Worm (Caenorhabditis elegans): ENCODE measurements around the gene rpn-9.

The rpn-9 gene

ce11 chrII:11281177-11281576, 42.5 kb upstream of the rpn-9 start:
- TF ChIP-seq tra-4 (tag; optimal IDR thresholded peaks at IDR 0.05) = no peak
- TF ChIP-seq tbx-11 (GFP tag; IDR thresholded peaks at IDR 0.05) = no peak
- no peak for TF ChIP-seq hnd-1 (tag; optimal IDR thresholded peaks at IDR 0.05)
- TF ChIP-seq ceh-13 (GFP tag; optimal IDR thresholded peaks at IDR 0.05) = no peak
- no peak for TF ChIP-seq aly-1 (tag; optimal IDR thresholded peaks at IDR 0.05)
- no peak for TF ChIP-seq B0310.2 (tag; optimal IDR thresholded peaks at IDR 0.05)
- no peak for TF ChIP-seq hmg-4 (GFP tag; optimal IDR thresholded peaks at IDR 0.05)
- TF ChIP-seq F13C5.2 (tag; optimal IDR thresholded peaks at IDR 0.05) = no peak

DNA sequence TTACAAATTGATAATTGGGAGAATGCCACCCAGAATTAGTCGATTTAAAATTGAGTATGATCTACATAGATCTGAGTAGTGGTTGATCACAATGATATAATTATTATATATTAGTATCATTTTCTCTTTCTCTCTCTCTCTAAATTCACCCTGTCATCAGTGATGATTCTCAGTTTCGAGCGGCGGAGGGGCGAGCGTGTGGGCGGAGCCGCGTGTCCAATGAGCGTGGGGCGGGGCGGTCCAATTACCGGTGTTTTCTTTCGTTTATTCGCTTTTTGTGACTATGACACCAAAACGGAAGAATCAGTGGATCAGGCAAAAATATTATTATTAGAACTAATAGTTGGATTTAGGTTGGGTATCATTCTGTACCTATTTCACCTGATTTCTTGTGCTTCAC, 41.3 kb upstream of the rpn-9 start:
- TF ChIP-seq flt-1 (GFP tag; IDR thresholded peaks at IDR 0.05) (no peak), tbx-11 (GFP tag; IDR thresholded peaks at IDR 0.05) (no peak), ama-1 (optimal IDR thresholded peaks at IDR 0.05) (no peak), hmbx-1 (tag; optimal IDR thresholded peaks at IDR 0.05) (no peak), ceh-13 (GFP tag; optimal IDR thresholded peaks at IDR 0.05) (no peak), ets-7 (tag; optimal IDR thresholded peaks at IDR 0.05) (no peak), tbx-37 (GFP tag; conservative IDR thresholded peaks at IDR 0.05) (no peak), pes-1 (GFP tag; IDR thresholded peaks at IDR 0.05) (no peak), ceh-36 (tag; optimal IDR thresholded peaks at IDR 0.05) (no peak)

ce11 chrII:11276879-11277278, 38.2 kb upstream of the rpn-9 start:
- TF ChIP-seq ceh-36 (tag; optimal IDR thresholded peaks at IDR 0.05) (no peak), hmbx-1 (tag; optimal IDR thresholded peaks at IDR 0.05) (no peak), ceh-13 (GFP tag; optimal IDR thresholded peaks at IDR 0.05) (no peak), hmg-4 (GFP tag; optimal IDR thresholded peaks at IDR 0.05) (no peak), sea-1 (GFP tag; conservative IDR thresholded peaks at IDR 0.05) (no peak)

- TF ChIP-seq flt-1 (GFP tag; IDR thresholded peaks at IDR 0.05) (no peak), ceh-36 (tag; optimal IDR thresholded peaks at IDR 0.05) (no peak), tbx-11 (GFP tag; IDR thresholded peaks at IDR 0.05) (no peak), ama-1 (optimal IDR thresholded peaks at IDR 0.05) (no peak), sea-1 (GFP tag; conservative IDR thresholded peaks at IDR 0.05) (no peak), ets-7 (tag; optimal IDR thresholded peaks at IDR 0.05) (no peak), pes-1 (GFP tag; IDR thresholded peaks at IDR 0.05) (no peak), hmg-4 (GFP tag; optimal IDR thresholded peaks at IDR 0.05) (no peak), hnd-1 (tag; optimal IDR thresholded peaks at IDR 0.05) (no peak)
Measured at ce11 chrII:11275484-11275883, 36.8 kb upstream of the rpn-9 start.

DNA sequence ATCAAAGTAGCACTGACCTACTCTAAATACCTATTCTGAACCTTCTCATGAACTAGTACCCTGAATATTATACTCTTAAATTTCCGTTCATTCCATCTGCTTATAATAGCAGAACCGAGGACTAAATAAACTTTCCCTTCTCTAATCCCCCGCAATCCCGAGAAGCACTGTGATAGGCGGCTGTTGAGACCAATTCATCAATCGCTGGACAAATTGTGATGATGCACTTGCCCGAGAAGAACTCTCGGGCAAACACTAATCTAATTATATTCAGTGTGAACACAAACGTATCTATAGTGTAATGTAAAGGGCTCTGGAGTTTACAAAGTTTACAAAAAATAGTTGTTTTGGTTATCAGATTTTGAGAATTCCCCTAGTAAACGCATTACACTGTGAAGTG, 36.2 kb upstream of the rpn-9 start:
- TF ChIP-seq B0310.2 (tag; optimal IDR thresholded peaks at IDR 0.05) (no peak), ets-7 (tag; optimal IDR thresholded peaks at IDR 0.05) (no peak), F13C5.2 (tag; optimal IDR thresholded peaks at IDR 0.05) (no peak), ama-1 (optimal IDR thresholded peaks at IDR 0.05) (no peak), hmbx-1 (tag; optimal IDR thresholded peaks at IDR 0.05) (no peak), tbx-37 (GFP tag; conservative IDR thresholded peaks at IDR 0.05) (no peak), hmg-4 (GFP tag; optimal IDR thresholded peaks at IDR 0.05) (no peak), ceh-36 (tag; optimal IDR thresholded peaks at IDR 0.05) (no peak), tra-4 (tag; optimal IDR thresholded peaks at IDR 0.05) (no peak), sea-1 (GFP tag; conservative IDR thresholded peaks at IDR 0.05) (no peak), pes-1 (GFP tag; IDR thresholded peaks at IDR 0.05) (no peak), scrt-1 (GFP tag; IDR thresholded peaks at IDR 0.05) (no peak)

ce11 chrII:11270829-11271228, 32.1 kb upstream of the rpn-9 start:
- TF ChIP-seq sea-1 (GFP tag; conservative IDR thresholded peaks at IDR 0.05) (no peak), hnd-1 (tag; optimal IDR thresholded peaks at IDR 0.05) (no peak), aly-1 (tag; optimal IDR thresholded peaks at IDR 0.05) (no peak), hmbx-1 (tag; optimal IDR thresholded peaks at IDR 0.05) (no peak), B0310.2 (tag; optimal IDR thresholded peaks at IDR 0.05) (no peak), ama-1 (optimal IDR thresholded peaks at IDR 0.05) (no peak), scrt-1 (GFP tag; IDR thresholded peaks at IDR 0.05) (no peak), ceh-13 (GFP tag; optimal IDR thresholded peaks at IDR 0.05) (no peak), tbx-37 (GFP tag; conservative IDR thresholded peaks at IDR 0.05) (no peak), F13C5.2 (tag; optimal IDR thresholded peaks at IDR 0.05) (no peak), hmg-4 (GFP tag; optimal IDR thresholded peaks at IDR 0.05) (no peak), tra-4 (tag; optimal IDR thresholded peaks at IDR 0.05) (no peak), ets-7 (tag; optimal IDR thresholded peaks at IDR 0.05) (no peak)

- TF ChIP-seq hnd-1 (tag; optimal IDR thresholded peaks at IDR 0.05) = no peak
- TF ChIP-seq tra-4 (tag; optimal IDR thresholded peaks at IDR 0.05) = no peak
- TF ChIP-seq pes-1 (GFP tag; IDR thresholded peaks at IDR 0.05) = no peak
- TF ChIP-seq scrt-1 (GFP tag; IDR thresholded peaks at IDR 0.05) = no peak
Measured at ce11 chrII:11268822-11269221, 30.1 kb upstream of the rpn-9 start, which contains the start of gene cut-1. TSS of gene cut-1 (plus strand) at chrII:11269122.

ce11 chrII:11261173-11261572, 22.5 kb upstream of the rpn-9 start, which contains the start of gene T05B9.1:
TSS of gene T05B9.1 (minus strand) at chrII:11261192.
- no peak for TF ChIP-seq tbx-11 (GFP tag; IDR thresholded peaks at IDR 0.05)
- no peak for TF ChIP-seq pes-1 (GFP tag; IDR thresholded peaks at IDR 0.05)
- TF ChIP-seq ceh-36 (tag; optimal IDR thresholded peaks at IDR 0.05) = no peak
- TF ChIP-seq hnd-1 (tag; optimal IDR thresholded peaks at IDR 0.05) = no peak
- TF ChIP-seq ama-1 (optimal IDR thresholded peaks at IDR 0.05) = no peak
- TF ChIP-seq sea-1 (GFP tag; conservative IDR thresholded peaks at IDR 0.05) = no peak
- no peak for TF ChIP-seq ceh-13 (GFP tag; optimal IDR thresholded peaks at IDR 0.05)
- TF ChIP-seq hmbx-1 (tag; optimal IDR thresholded peaks at IDR 0.05) = no peak
- no peak for TF ChIP-seq hmg-4 (GFP tag; optimal IDR thresholded peaks at IDR 0.05)
- TF ChIP-seq B0310.2 (tag; optimal IDR thresholded peaks at IDR 0.05) = no peak
- TF ChIP-seq tbx-37 (GFP tag; conservative IDR thresholded peaks at IDR 0.05) = no peak
- TF ChIP-seq ets-7 (tag; optimal IDR thresholded peaks at IDR 0.05) = no peak
- TF ChIP-seq tra-4 (tag; optimal IDR thresholded peaks at IDR 0.05) = no peak
- TF ChIP-seq F13C5.2 (tag; optimal IDR thresholded peaks at IDR 0.05) = no peak
- TF ChIP-seq flt-1 (GFP tag; IDR thresholded peaks at IDR 0.05) = no peak
- TF ChIP-seq aly-1 (tag; optimal IDR thresholded peaks at IDR 0.05) = no peak
- TF ChIP-seq scrt-1 (GFP tag; IDR thresholded peaks at IDR 0.05) = no peak

All from whole organism, early embryonic.